Fruit fly (Drosophila melanogaster): Measurements from ENCODE around the gene GluRIIB.

Gene GluRIIB

dm6 chr2L:5523848-5524473, 35.2 kb upstream of the GluRIIB start, which contains the start of the genes Vps52 and Elp4 (continued):
- TF ChIP-seq CG11560 (tag; IDR thresholded peaks at IDR 0.05), result 0 out of 3 replicates have a peak, but pooled peaks have one; percentile 30
- TF ChIP-seq CG2875 (GFP tag; optimal IDR thresholded peaks at IDR 0.05), result peak; percentile 16
- TF ChIP-seq fd3F (GFP tag; optimal IDR thresholded peaks at IDR 0.05), result peak; percentile 78
- no peak for TF ChIP-seq CG4282 (GFP tag; optimal IDR thresholded peaks at IDR 0.05)
- TF ChIP-seq CG15479 (GFP tag; optimal IDR thresholded peaks at IDR 0.05), result no peak
- TF ChIP-seq oc (tag; optimal IDR thresholded peaks at IDR 0.05), result peak; percentile 53
- peak; percentile 86 for TF ChIP-seq CG2116 (GFP tag; optimal IDR thresholded peaks at IDR 0.05)
- peak; percentile 81 for TF ChIP-seq CG18262 (tag; optimal IDR thresholded peaks at IDR 0.05)
- TF ChIP-seq CG31224 (GFP tag; IDR thresholded peaks at IDR 0.05), result peak; percentile 56; the same call in 1 of the 2 replicates
- TF ChIP-seq CHES-1-like (GFP tag; optimal IDR thresholded peaks at IDR 0.05), result peak; percentile 44
- TF ChIP-seq zfh2 (GFP tag; optimal IDR thresholded peaks at IDR 0.05), result peak; percentile 64
- TF ChIP-seq CG1603 (tag; optimal IDR thresholded peaks at IDR 0.05), result peak; percentile 58
- peak; percentile 45 for TF ChIP-seq Ets97D (GFP tag; optimal IDR thresholded peaks at IDR 0.05)
- no peak for TF ChIP-seq salm (tag; optimal IDR thresholded peaks at IDR 0.05)
- TF ChIP-seq scrt (GFP tag; optimal IDR thresholded peaks at IDR 0.05), result no peak
- TF ChIP-seq Tbp (GFP tag; optimal IDR thresholded peaks at IDR 0.05), result no peak
- TF ChIP-seq fru (optimal IDR thresholded peaks at IDR 0.05), result no peak
- TF ChIP-seq ham (GFP tag; IDR thresholded peaks at IDR 0.05), result no peak
- peak; percentile 85 for TF ChIP-seq Ets65A (GFP tag)
- peak; percentile 61 for TF ChIP-seq sob (GFP tag; IDR thresholded peaks at IDR 0.05)
- TF ChIP-seq psq (GFP tag; optimal IDR thresholded peaks at IDR 0.05), result peak; percentile 68
- TF ChIP-seq trem (tag; optimal IDR thresholded peaks at IDR 0.05), result peak; percentile 61
- no peak for TF ChIP-seq Hr39 (optimal IDR thresholded peaks at IDR 0.05)
- TF ChIP-seq CG10267 (tag; optimal IDR thresholded peaks at IDR 0.05), result peak; percentile 75
- peak; percentile 36; the same call in 1 of the 2 replicates for TF ChIP-seq peb (GFP tag; IDR thresholded peaks at IDR 0.05)
- TF ChIP-seq CG10959 (GFP tag; IDR thresholded peaks at IDR 0.05), result no peak
- no peak for TF ChIP-seq CG11723 (GFP tag; optimal IDR thresholded peaks at IDR 0.05)
- TF ChIP-seq slp2 (GFP tag; optimal IDR thresholded peaks at IDR 0.05), result no peak
- 0 out of 2 replicates have a peak, but pooled peaks have one; percentile 42 for TF ChIP-seq CG17612 (GFP tag; IDR thresholded peaks at IDR 0.05)
- TF ChIP-seq eyg (GFP tag; optimal IDR thresholded peaks at IDR 0.05), result no peak
- TF ChIP-seq org-1 (GFP tag; optimal IDR thresholded peaks at IDR 0.05), result no peak
- TF ChIP-seq CG9609 (GFP tag; optimal IDR thresholded peaks at IDR 0.05), result peak; percentile 50
- peak; percentile 30 for TF ChIP-seq CG12219 (GFP tag; optimal IDR thresholded peaks at IDR 0.05)
- TF ChIP-seq vfl (GFP tag; optimal IDR thresholded peaks at IDR 0.05), result peak; percentile 37
- peak; percentile 32 for TF ChIP-seq ewg (GFP tag; optimal IDR thresholded peaks at IDR 0.05)
- TF ChIP-seq mld (GFP tag; IDR thresholded peaks at IDR 0.05; ENCODE audit: partially characterized antibody), result 0 out of 3 replicates have a peak, but pooled peaks have one; percentile 48
- TF ChIP-seq da (GFP tag; optimal IDR thresholded peaks at IDR 0.05), result no peak
- no peak for TF ChIP-seq Rx (GFP tag; IDR thresholded peaks at IDR 0.05)
- TF ChIP-seq Ptx1 (GFP tag; IDR thresholded peaks at IDR 0.05), result peak; percentile 68
- no peak for TF ChIP-seq CG6175 (GFP tag; IDR thresholded peaks at IDR 0.05)
- peak; percentile 35 for TF ChIP-seq crc (GFP tag; optimal IDR thresholded peaks at IDR 0.05)
- peak; percentile 71 for TF ChIP-seq bcd (GFP tag; optimal IDR thresholded peaks at IDR 0.05)
- no peak for TF ChIP-seq CG4707 (GFP tag; optimal IDR thresholded peaks at IDR 0.05)
- peak; percentile 70 for TF ChIP-seq vvl (GFP tag; IDR thresholded peaks at IDR 0.05)
- TF ChIP-seq CG31388 (GFP tag; optimal IDR thresholded peaks at IDR 0.05), result peak; percentile 37
- TF ChIP-seq ac (GFP tag; optimal IDR thresholded peaks at IDR 0.05), result no peak
- peak; percentile 75 for TF ChIP-seq pho (GFP tag; optimal IDR thresholded peaks at IDR 0.05)
- TF ChIP-seq CG17186 (GFP tag; optimal IDR thresholded peaks at IDR 0.05), result peak; percentile 27
- TF ChIP-seq CG34422 (GFP tag; IDR thresholded peaks at IDR 0.05), result peak; percentile 65; the same call in 1 of the 3 replicates
- no peak for TF ChIP-seq Sox102F (GFP tag; optimal IDR thresholded peaks at IDR 0.05)
- no peak for TF ChIP-seq CG12769 (tag; optimal IDR thresholded peaks at IDR 0.05)
- peak; percentile 81 for TF ChIP-seq CG6689 (GFP tag; IDR thresholded peaks at IDR 0.05)

All from whole organism, embryonic.